Fruit fly (Drosophila melanogaster) S2 (cell line): Measurements from ENCODE around the gene CG31638.

ENCODE experiments used
- CG8478 ChIP-seq: fragments of >200 bp; optimal IDR thresholded peaks from 2 replicates; lab custom pipeline; 2018
- CTCF ChIP-seq, 2 experiments: fragments of >200 bp; optimal IDR thresholded peaks; 2 replicates each; lab custom pipeline; 2018

Gene CG31638

dm6 chr2L:6490783-6491249 lies at the start of gene CG31638, which contains the start of gene Phf5a:
Gene CG31638 (plus strand): TSS chr2L:6491061.
Gene Phf5a (minus strand): TSS chr2L:6490843.
- TF ChIP-seq CG8478 (lab: Kevin White, UChicago), result no peak
- no peak for TF ChIP-seq CTCF (optimal IDR thresholded peaks at IDR 0.05; lab: Kevin White, UChicago)

dm6 chr2L:6447581-6448333 lies 43.1 kb upstream of the CG31638 start:
- TF ChIP-seq CTCF (optimal IDR thresholded peaks at IDR 0.05; lab: Kevin White, UChicago), result no peak

dm6 chr2L:6448334-6448703 lies 42.5 kb upstream of the CG31638 start, which contains the start of gene Acox3:
Gene Acox3 (minus strand): TSS chr2L:6448403.
- TF ChIP-seq CTCF (optimal IDR thresholded peaks at IDR 0.05; lab: Kevin White, UChicago) (no peak), CG8478 (lab: Kevin White, UChicago) (no peak)

- TF ChIP-seq CTCF (optimal IDR thresholded peaks at IDR 0.05; lab: Kevin White, UChicago), result no peak
- TF ChIP-seq CG8478 (lab: Kevin White, UChicago), result no peak
These were observed 41.1 kb upstream of the CG31638 start for dm6 chr2L:6449753-6450152.

dm6 chr2L:6455032-6455954 lies 35.6 kb upstream of the CG31638 start, which contains the start of gene retm:
Gene retm (minus strand): TSS chr2L:6455929.
- TF ChIP-seq CTCF (optimal IDR thresholded peaks at IDR 0.05; lab: Kevin White, UChicago) (peak; percentile 36 to 67), CG8478 (lab: Kevin White, UChicago) (no peak)

dm6 chr2L:6455955-6456599 lies 34.8 kb upstream of the CG31638 start, which contains the start of gene frj:
Gene frj (plus strand): TSS chr2L:6456052.
- TF ChIP-seq CG8478 (lab: Kevin White, UChicago) (no peak), CTCF (optimal IDR thresholded peaks at IDR 0.05; lab: Kevin White, UChicago) (peak; percentile 87 to 91)

- no peak for TF ChIP-seq CG8478 (lab: Kevin White, UChicago)
- no peak for TF ChIP-seq CTCF (optimal IDR thresholded peaks at IDR 0.05; lab: Kevin White, UChicago)
These were observed 33.3 kb upstream of the CG31638 start for dm6 chr2L:6457583-6457982.

- TF ChIP-seq CTCF (optimal IDR thresholded peaks at IDR 0.05; lab: Kevin White, UChicago) (no peak), CG8478 (lab: Kevin White, UChicago) (no peak)
These were observed 29.4 kb upstream of the CG31638 start for dm6 chr2L:6461497-6461896.

- TF ChIP-seq CTCF (optimal IDR thresholded peaks at IDR 0.05; lab: Kevin White, UChicago) (no peak), CG8478 (lab: Kevin White, UChicago) (no peak)
These were observed 28.6 kb upstream of the CG31638 start for dm6 chr2L:6462259-6462658.

- TF ChIP-seq CTCF (optimal IDR thresholded peaks at IDR 0.05; lab: Kevin White, UChicago), result no peak
- TF ChIP-seq CG8478 (lab: Kevin White, UChicago), result no peak
These were observed 27.5 kb upstream of the CG31638 start for dm6 chr2L:6463392-6463791.

dm6 chr2L:6464270-6464669 lies 26.6 kb upstream of the CG31638 start:
- TF ChIP-seq CG8478 (lab: Kevin White, UChicago), result no peak
- TF ChIP-seq CTCF (optimal IDR thresholded peaks at IDR 0.05; lab: Kevin White, UChicago), result no peak

- TF ChIP-seq CG8478 (lab: Kevin White, UChicago) (no peak), CTCF (optimal IDR thresholded peaks at IDR 0.05; lab: Kevin White, UChicago) (no peak)
These were observed 26.1 kb upstream of the CG31638 start for dm6 chr2L:6464780-6465179.

- no peak for TF ChIP-seq CG8478 (lab: Kevin White, UChicago)
- TF ChIP-seq CTCF (optimal IDR thresholded peaks at IDR 0.05; lab: Kevin White, UChicago), result no peak
These were observed 25.4 kb upstream of the CG31638 start, which contains the start of gene Rchy1 for dm6 chr2L:6465497-6465896. Gene Rchy1 (minus strand): TSS chr2L:6465669.

dm6 chr2L:6467509-6467908 lies 23.4 kb upstream of the CG31638 start, which contains the start of gene HemK1:
Gene HemK1 (minus strand): TSS chr2L:6467698.
- TF ChIP-seq CTCF (optimal IDR thresholded peaks at IDR 0.05; lab: Kevin White, UChicago), result peak in 1 of 2 experiments; percentile 24
- no peak for TF ChIP-seq CG8478 (lab: Kevin White, UChicago)
